Worm (Caenorhabditis elegans) whole organism, mixed stage, embryonic: ENCODE results near the gene F59A7.14.

Experiments used
- M03D4.4 ChIP-seq: sonication (generic microtip); optimal IDR thresholded peaks from 2 replicates; lab custom pipeline; 2017; ENCODE audit warnings: mild to moderate bottlenecking, missing genetic modification characterization, missing compliant biosample characterization
- bed-3 ChIP-seq: fragments of 200-800 bp; sonication (Bioruptor generic); optimal IDR thresholded peaks from 3 replicates; lab custom pipeline; 2018; ENCODE audit warnings: mild to moderate bottlenecking, missing genetic modification characterization, moderate library complexity, missing compliant biosample characterization
- blmp-1 ChIP-seq: fragments of 150-350 bp; optimal IDR thresholded peaks from 2 replicates; lab custom pipeline; 2014; ENCODE audit warnings: missing biosample characterization, missing genetic modification characterization
- ceh-39 ChIP-seq: fragments of 150-350 bp; optimal IDR thresholded peaks from 2 replicates; lab custom pipeline; 2014; ENCODE audit warnings: missing biosample characterization, missing genetic modification characterization
- ceh-43 ChIP-seq: fragments of 200-800 bp; sonication (Bioruptor generic); optimal IDR thresholded peaks from 2 replicates; lab custom pipeline; 2018; ENCODE audit warnings: mild to moderate bottlenecking, missing genetic modification characterization, moderate library complexity, missing compliant biosample characterization
- ceh-83 ChIP-seq: fragments of 200-800 bp; sonication (Bioruptor generic); optimal IDR thresholded peaks from 2 replicates; lab custom pipeline; 2018; ENCODE audit warnings: mild to moderate bottlenecking, missing genetic modification characterization, missing compliant biosample characterization
- ces-1 ChIP-seq: fragments of 150-350 bp; optimal IDR thresholded peaks from 2 replicates; lab custom pipeline; 2014; ENCODE audit warnings: missing biosample characterization, missing genetic modification reagents, missing genetic modification characterization
- cnd-1 ChIP-seq: fragments of 200-800 bp; sonication (Bioruptor generic); optimal IDR thresholded peaks from 2 replicates; lab custom pipeline; 2018; ENCODE audit warnings: mild to moderate bottlenecking, missing genetic modification characterization, missing compliant biosample characterization
- drap-1 ChIP-seq: fragments of 200-800 bp; sonication (Bioruptor generic); optimal IDR thresholded peaks from 3 replicates; lab custom pipeline; 2018; ENCODE audit warnings: mild to moderate bottlenecking, missing genetic modification characterization, missing compliant biosample characterization
- elt-1 ChIP-seq: sonication (generic microtip); optimal IDR thresholded peaks from 2 replicates; lab custom pipeline; 2017; ENCODE audit warnings: missing genetic modification characterization, mild to moderate bottlenecking, missing compliant biosample characterization, antibody characterized with exemption, moderate library complexity, borderline replicate concordance; ENCODE audit not compliant: insufficient read depth
- elt-3 ChIP-seq: fragments of 150-350 bp; optimal IDR thresholded peaks from 2 replicates; lab custom pipeline; 2014; ENCODE audit warnings: missing biosample characterization, missing genetic modification characterization
- flh-1 ChIP-seq: fragments of 200-800 bp; sonication (Bioruptor generic); optimal IDR thresholded peaks from 2 replicates; lab custom pipeline; 2018; ENCODE audit warnings: mild to moderate bottlenecking, missing genetic modification characterization, moderate library complexity, missing compliant biosample characterization
- lin-13 ChIP-seq: fragments of 150-350 bp; optimal IDR thresholded peaks from 2 replicates; lab custom pipeline; 2014; ENCODE audit warnings: missing biosample characterization, missing genetic modification characterization
- lin-32 ChIP-seq: fragments of 200-800 bp; sonication (Bioruptor generic); optimal IDR thresholded peaks from 2 replicates; lab custom pipeline; 2018; ENCODE audit warnings: mild to moderate bottlenecking, missing genetic modification characterization, missing compliant biosample characterization
- lsy-2 ChIP-seq: fragments of 150-350 bp; optimal IDR thresholded peaks from 2 replicates; lab custom pipeline; 2014; ENCODE audit warnings: missing biosample characterization, missing genetic modification characterization
- mab-5 ChIP-seq: fragments of 150-350 bp; optimal IDR thresholded peaks from 2 replicates; lab custom pipeline; 2014; ENCODE audit warnings: missing biosample characterization, missing genetic modification characterization
- nhr-12 ChIP-seq: fragments of 150-350 bp; optimal IDR thresholded peaks from 2 replicates; lab custom pipeline; 2014; ENCODE audit warnings: missing biosample characterization, missing genetic modification characterization
- nhr-2 ChIP-seq: fragments of 150-350 bp; optimal IDR thresholded peaks from 2 replicates; lab custom pipeline; 2014; ENCODE audit warnings: missing biosample characterization, missing genetic modification characterization
- nhr-237 ChIP-seq: fragments of 150-350 bp; optimal IDR thresholded peaks from 2 replicates; lab custom pipeline; 2014; ENCODE audit warnings: missing biosample characterization, missing genetic modification characterization
- nhr-28 ChIP-seq: fragments of 150-350 bp; optimal IDR thresholded peaks from 2 replicates; lab custom pipeline; 2014; ENCODE audit warnings: missing biosample characterization, missing genetic modification characterization
- nhr-76 ChIP-seq: sonication (generic microtip); optimal IDR thresholded peaks from 2 replicates; lab custom pipeline; 2017; ENCODE audit warnings: missing biosample characterization, missing genetic modification characterization
- pha-4 ChIP-seq: fragments of 150-350 bp; optimal IDR thresholded peaks from 2 replicates; lab custom pipeline; 2018; ENCODE audit warnings: missing biosample characterization, missing genetic modification reagents, missing genetic modification characterization
- sem-2 ChIP-seq: fragments of 200-800 bp; sonication (Bioruptor generic); optimal IDR thresholded peaks from 2 replicates; lab custom pipeline; 2018; ENCODE audit warnings: mild to moderate bottlenecking, missing genetic modification characterization, missing compliant biosample characterization
- snpc-4 ChIP-seq: fragments of 150-350 bp; optimal IDR thresholded peaks from 2 replicates; lab custom pipeline; 2014; ENCODE audit warnings: missing biosample characterization, missing genetic modification characterization
- tbx-8 ChIP-seq: fragments of 200-800 bp; sonication (Bioruptor generic); optimal IDR thresholded peaks from 2 replicates; lab custom pipeline; 2018; ENCODE audit warnings: mild to moderate bottlenecking, missing genetic modification characterization, moderate library complexity, missing compliant biosample characterization
- unc-120 ChIP-seq: sonication (generic microtip); optimal IDR thresholded peaks from 2 replicates; lab custom pipeline; 2017; ENCODE audit warnings: missing genetic modification characterization, missing compliant biosample characterization; ENCODE audit not compliant: poor library complexity, severe bottlenecking
- unc-39 ChIP-seq: fragments of 150-350 bp; optimal IDR thresholded peaks from 2 replicates; lab custom pipeline; 2014; ENCODE audit warnings: missing biosample characterization, missing genetic modification characterization
- unc-62 ChIP-seq: fragments of 150-350 bp; optimal IDR thresholded peaks from 2 replicates; lab custom pipeline; 2014; ENCODE audit warnings: missing biosample characterization, missing genetic modification reagents, missing genetic modification characterization
- zip-8 ChIP-seq: fragments of 150-350 bp; optimal IDR thresholded peaks from 2 replicates; lab custom pipeline; 2014; ENCODE audit warnings: missing biosample characterization, missing genetic modification characterization
- ztf-11 ChIP-seq: fragments of 150-350 bp; optimal IDR thresholded peaks from 2 replicates; lab custom pipeline; 2014; ENCODE audit warnings: missing biosample characterization, missing genetic modification characterization

Gene F59A7.14

ce11 chrV:2018689-2019088, at the start of gene F59A7.14:
Gene F59A7.14 (plus strand): TSS chrV:2018989.
- TF ChIP-seq bed-3 (no peak), nhr-12 (no peak), blmp-1 (tag; lab: Kevin White, UChicago) (no peak), drap-1 (GFP tag; lab: Kevin White, UChicago) (no peak), ceh-83 (GFP tag; lab: Kevin White, UChicago) (no peak), unc-120 (tag; lab: Kevin White, UChicago) (no peak), ceh-43 (GFP tag; lab: Kevin White, UChicago) (no peak), flh-1 (GFP tag; lab: Kevin White, UChicago) (no peak), unc-62 (GFP tag; lab: Kevin White, UChicago) (no peak), lsy-2 (no peak), unc-39 (tag; lab: Kevin White, UChicago) (no peak), ztf-11 (no peak), lin-32 (GFP tag; lab: Kevin White, UChicago) (no peak)

- TF ChIP-seq M03D4.4 (tag; lab: Kevin White, UChicago) = no peak
- TF ChIP-seq flh-1 (GFP tag; lab: Kevin White, UChicago) = no peak
- TF ChIP-seq sem-2 (GFP tag; lab: Kevin White, UChicago) = no peak
- no peak for TF ChIP-seq lin-32 (GFP tag; lab: Kevin White, UChicago)
- no peak for TF ChIP-seq nhr-28 (tag; lab: Kevin White, UChicago)
- TF ChIP-seq mab-5 = no peak
- no peak for TF ChIP-seq blmp-1 (tag; lab: Kevin White, UChicago)
- no peak for TF ChIP-seq unc-120 (tag; lab: Kevin White, UChicago)
- no peak for TF ChIP-seq unc-39 (tag; lab: Kevin White, UChicago)
- no peak for TF ChIP-seq lin-13
- TF ChIP-seq bed-3 = no peak
- no peak for TF ChIP-seq nhr-76 (tag; lab: Kevin White, UChicago)
- no peak for TF ChIP-seq elt-1 (tag; lab: Kevin White, UChicago)
- TF ChIP-seq ces-1 (GFP tag; lab: Kevin White, UChicago) = no peak
- no peak for TF ChIP-seq cnd-1 (tag; lab: Kevin White, UChicago)
- no peak for TF ChIP-seq zip-8 (tag; lab: Kevin White, UChicago)
- no peak for TF ChIP-seq elt-3 (tag; lab: Kevin White, UChicago)
- TF ChIP-seq ceh-43 (GFP tag; lab: Kevin White, UChicago) = no peak
- TF ChIP-seq, all 35 proteins: peak for 0
Measured at ce11 chrV:1969228-1969627, 49.6 kb upstream of the F59A7.14 start, which contains the start of gene acs-3. Gene acs-3 (plus strand): TSS chrV:1969528.

- TF ChIP-seq lin-13 (no peak), snpc-4 (tag; lab: Kevin White, UChicago) (no peak), bed-3 (no peak), ceh-39 (tag; lab: Kevin White, UChicago) (no peak), lin-32 (GFP tag; lab: Kevin White, UChicago) (no peak), sem-2 (GFP tag; lab: Kevin White, UChicago) (no peak), zip-8 (tag; lab: Kevin White, UChicago) (no peak), ces-1 (GFP tag; lab: Kevin White, UChicago) (no peak), unc-62 (GFP tag; lab: Kevin White, UChicago) (no peak), ceh-83 (GFP tag; lab: Kevin White, UChicago) (no peak), elt-3 (tag; lab: Kevin White, UChicago) (no peak), nhr-12 (no peak), nhr-237 (tag; lab: Kevin White, UChicago) (no peak), nhr-76 (tag; lab: Kevin White, UChicago) (no peak), blmp-1 (tag; lab: Kevin White, UChicago) (no peak), M03D4.4 (tag; lab: Kevin White, UChicago) (no peak), lsy-2 (no peak), elt-1 (tag; lab: Kevin White, UChicago) (no peak), mab-5 (no peak), pha-4 (tag; lab: Kevin White, UChicago) (no peak)
Measured at ce11 chrV:1969690-1970089, 49.1 kb upstream of the F59A7.14 start.

ce11 chrV:1975049-1975448, 43.7 kb upstream of the F59A7.14 start, which contains the start of gene fbxa-201:
Gene fbxa-201 (plus strand): TSS chrV:1975349.
- TF ChIP-seq tbx-8 (GFP tag; lab: Kevin White, UChicago) = no peak
- TF ChIP-seq unc-62 (GFP tag; lab: Kevin White, UChicago) = no peak
- TF ChIP-seq nhr-237 (tag; lab: Kevin White, UChicago) = no peak
- TF ChIP-seq sem-2 (GFP tag; lab: Kevin White, UChicago) = no peak
- no peak for TF ChIP-seq nhr-76 (tag; lab: Kevin White, UChicago)
- no peak for TF ChIP-seq nhr-12
- TF ChIP-seq nhr-2 (tag; lab: Kevin White, UChicago) = no peak
- no peak for TF ChIP-seq zip-8 (tag; lab: Kevin White, UChicago)
- no peak for TF ChIP-seq blmp-1 (tag; lab: Kevin White, UChicago)
- TF ChIP-seq lin-32 (GFP tag; lab: Kevin White, UChicago) = no peak
